Worm (Caenorhabditis elegans) whole organism, young adult: ENCODE results near the gene R10E4.7.

Experiments
- B0261.1 ChIP-seq: sonication (generic microtip); optimal IDR thresholded peaks from 2 replicates; lab custom pipeline; 2016; ENCODE audit warnings: mild to moderate bottlenecking, missing genetic modification characterization, moderate library complexity, missing compliant biosample characterization
- B0336.3 ChIP-seq: fragments of 200-800 bp; sonication (Bioruptor generic); IDR thresholded peaks from 2 replicates; pipeline ENCODE4 v1.3.6; 2022; ENCODE audit warnings: missing genetic modification characterization, missing compliant biosample characterization
- C06A6.2 ChIP-seq: fragments of 200-800 bp; sonication (Bioruptor generic); conservative IDR thresholded peaks from 2 replicates; pipeline ENCODE4 v1.3.6; 2022; ENCODE audit warnings: missing genetic modification characterization, missing compliant biosample characterization
- D2030.7 ChIP-seq: fragments of 200-800 bp; sonication (Bioruptor generic); IDR thresholded peaks from 2 replicates; pipeline ENCODE4 v1.3.6; 2022; ENCODE audit warnings: missing genetic modification reagents, missing genetic modification characterization, missing compliant biosample characterization
- F23B12.7 ChIP-seq: sonication (generic microtip); optimal IDR thresholded peaks from 2 replicates; lab custom pipeline; 2017; ENCODE audit warnings: missing genetic modification characterization, mild to moderate bottlenecking, missing compliant biosample characterization, antibody characterized with exemption, moderate library complexity; ENCODE audit not compliant: insufficient read depth
- F33H1.4 ChIP-seq: fragments of 200-800 bp; sonication (Bioruptor generic); IDR thresholded peaks from 2 replicates; pipeline ENCODE4 v1.3.6; 2022; ENCODE audit warnings: missing genetic modification reagents, missing genetic modification characterization, missing compliant biosample characterization
- F52B5.7 ChIP-seq: sonication (generic microtip); optimal IDR thresholded peaks from 2 replicates; lab custom pipeline; 2016; ENCODE audit warnings: mild to moderate bottlenecking, missing genetic modification characterization, missing compliant biosample characterization
- F57A8.1 ChIP-seq: fragments of 200-800 bp; sonication (Bioruptor generic); optimal IDR thresholded peaks from 2 replicates; lab custom pipeline; 2018; ENCODE audit warnings: mild to moderate bottlenecking, missing genetic modification characterization, moderate library complexity, missing compliant biosample characterization
- akir-1 ChIP-seq: fragments of 200-800 bp; sonication (Bioruptor generic); optimal IDR thresholded peaks from 2 replicates; lab custom pipeline; 2018; ENCODE audit warnings: mild to moderate bottlenecking, missing genetic modification characterization, moderate library complexity, missing compliant biosample characterization
- attf-5 ChIP-seq: fragments of 200-800 bp; sonication (Bioruptor generic); optimal IDR thresholded peaks from 2 replicates; lab custom pipeline; 2018; ENCODE audit warnings: mild to moderate bottlenecking, missing genetic modification characterization, missing compliant biosample characterization
- cebp-1 ChIP-seq, 2 experiments: fragments of 200-800 bp in 1 of 2; sonication (Bioruptor generic) in 1 of 2; sonication (generic microtip) in 1 of 2; IDR thresholded peaks in 1 of 2; optimal IDR thresholded peaks in 1 of 2; 2 replicates each; pipeline versions ENCODE4 v1.3.6 to Lab custom; 2017 to 2022; ENCODE audit warnings: missing compliant biosample characterization in 2 of 2, missing genetic modification characterization in 2 of 2, mild to moderate bottlenecking in 1 of 2, missing genetic modification reagents in 1 of 2, moderate library complexity in 1 of 2
- ceh-40 ChIP-seq: fragments of 200-800 bp; sonication (Bioruptor generic); IDR thresholded peaks from 2 replicates; pipeline ENCODE4 v1.3.6; 2022; ENCODE audit warnings: missing genetic modification characterization, missing compliant biosample characterization
- ceh-58 ChIP-seq: fragments of 200-800 bp; sonication (Bioruptor generic); IDR thresholded peaks from 2 replicates; pipeline ENCODE4 v1.3.6; 2022; ENCODE audit warnings: missing genetic modification characterization, missing compliant biosample characterization
- dox-1 ChIP-seq: fragments of 200-800 bp; sonication (Bioruptor generic); IDR thresholded peaks from 2 replicates; pipeline ENCODE4 v1.3.6; 2022; ENCODE audit warnings: missing genetic modification reagents, missing genetic modification characterization, missing compliant biosample characterization
- dpl-1 ChIP-seq: fragments of 150-350 bp; optimal IDR thresholded peaks from 2 replicates; lab custom pipeline; 2014; ENCODE audit warnings: missing biosample characterization, missing genetic modification reagents, missing genetic modification characterization
- ets-4 ChIP-seq: fragments of 200-800 bp; sonication (Bioruptor generic); optimal IDR thresholded peaks from 2 replicates; lab custom pipeline; 2018; ENCODE audit warnings: mild to moderate bottlenecking, missing genetic modification characterization, missing compliant biosample characterization
- hmg-1.2 ChIP-seq: fragments of 200-800 bp; sonication (Bioruptor generic); IDR thresholded peaks from 2 replicates; pipeline ENCODE4 v1.3.6; 2022; ENCODE audit warnings: missing genetic modification reagents, missing genetic modification characterization, missing compliant biosample characterization
- lin-35 ChIP-seq, 3 experiments: fragments of 150-350 bp in 2 of 3; sonication (generic microtip) in 1 of 3; optimal IDR thresholded peaks; 2 replicates each; lab custom pipeline; 2014 to 2018; ENCODE audit warnings: missing biosample characterization in 3 of 3, missing genetic modification characterization in 3 of 3, missing genetic modification reagents in 3 of 3
- lin-40 ChIP-seq: sonication (generic microtip); optimal IDR thresholded peaks from 2 replicates; lab custom pipeline; 2016; ENCODE audit warnings: missing genetic modification characterization, mild to moderate bottlenecking, missing compliant biosample characterization, missing genotype, missing genetic modification reagents
- lin-54 ChIP-seq: fragments of 200-800 bp; sonication (Bioruptor generic); optimal IDR thresholded peaks from 2 replicates; lab custom pipeline; 2018; ENCODE audit warnings: mild to moderate bottlenecking, missing genetic modification characterization, missing compliant biosample characterization
- lsl-1 ChIP-seq: fragments of 200-800 bp; sonication (Bioruptor generic); optimal IDR thresholded peaks from 2 replicates; lab custom pipeline; 2018; ENCODE audit warnings: mild to moderate bottlenecking, missing genetic modification characterization, moderate library complexity, missing compliant biosample characterization
- lsy-27 ChIP-seq: sonication (generic microtip); optimal IDR thresholded peaks from 2 replicates; lab custom pipeline; 2017; ENCODE audit warnings: missing genetic modification characterization, mild to moderate bottlenecking, missing compliant biosample characterization, antibody characterized with exemption, missing genotype, borderline replicate concordance; ENCODE audit not compliant: insufficient read depth
- madf-6 ChIP-seq: fragments of 200-800 bp; sonication (Bioruptor generic); IDR thresholded peaks from 2 replicates; pipeline ENCODE4 v1.3.6; 2022; ENCODE audit warnings: missing genetic modification reagents, missing genetic modification characterization, missing compliant biosample characterization
- mcd-1 ChIP-seq: fragments of 200-800 bp; sonication (Bioruptor generic); IDR thresholded peaks from 2 replicates; pipeline ENCODE4 v1.3.6; 2022; ENCODE audit warnings: missing genetic modification reagents, missing genetic modification characterization, missing compliant biosample characterization
- nfyb-1 ChIP-seq: fragments of 200-800 bp; sonication (Bioruptor generic); IDR thresholded peaks from 2 replicates; pipeline ENCODE4 v1.3.6; 2022; ENCODE audit warnings: missing genetic modification reagents, missing genetic modification characterization, missing compliant biosample characterization
- nhr-179 ChIP-seq: sonication (generic microtip); optimal IDR thresholded peaks from 2 replicates; lab custom pipeline; 2016; ENCODE audit warnings: mild to moderate bottlenecking, missing genetic modification characterization, missing compliant biosample characterization
- nhr-80 ChIP-seq: sonication (generic microtip); optimal IDR thresholded peaks from 2 replicates; lab custom pipeline; 2016; ENCODE audit warnings: missing genetic modification characterization, missing compliant biosample characterization
- pbrm-1 ChIP-seq: fragments of 200-800 bp; sonication (Bioruptor generic); IDR thresholded peaks from 2 replicates; pipeline ENCODE4 v1.3.6; 2022; ENCODE audit warnings: missing genetic modification reagents, missing genetic modification characterization, missing compliant biosample characterization
- rcor-1 ChIP-seq: fragments of 200-800 bp; sonication (Bioruptor generic); IDR thresholded peaks from 2 replicates; pipeline ENCODE4 v1.3.6; 2022; ENCODE audit warnings: missing genetic modification reagents, missing genetic modification characterization, missing compliant biosample characterization
- repo-1 ChIP-seq: sonication (generic microtip); optimal IDR thresholded peaks from 2 replicates; lab custom pipeline; 2017; ENCODE audit warnings: mild to moderate bottlenecking, missing genetic modification characterization, missing compliant biosample characterization
- snpc-4 ChIP-seq, 5 experiments: fragments of 150-350 bp in 1 of 5; sonication (generic microtip) in 4 of 5; optimal IDR thresholded peaks; 2 replicates each; lab custom pipeline; 2014 to 2018; ENCODE audit warnings: missing genetic modification characterization in 5 of 5, missing biosample characterization in 3 of 5, antibody characterized with exemption in 2 of 5, mild to moderate bottlenecking in 2 of 5, missing compliant biosample characterization in 2 of 5, missing genotype in 2 of 5, moderate library complexity in 2 of 5, missing genetic modification reagents in 1 of 5
- tbp1 ChIP-seq: fragments of 200-800 bp; sonication (Bioruptor generic); optimal IDR thresholded peaks from 2 replicates; lab custom pipeline; 2018; ENCODE audit warnings: mild to moderate bottlenecking, missing genetic modification characterization, missing compliant biosample characterization
- zim-3 ChIP-seq: sonication (generic microtip); optimal IDR thresholded peaks from 2 replicates; lab custom pipeline; 2017; ENCODE audit warnings: mild to moderate bottlenecking, missing genetic modification characterization, moderate library complexity, missing compliant biosample characterization
- ztf-18 ChIP-seq: sonication (generic microtip); optimal IDR thresholded peaks from 2 replicates; lab custom pipeline; 2016; ENCODE audit warnings: missing genotype, mild to moderate bottlenecking, missing genetic modification characterization, missing compliant biosample characterization
- ztf-6 ChIP-seq: fragments of 200-800 bp; sonication (Bioruptor generic); IDR thresholded peaks from 2 replicates; pipeline ENCODE4 v1.3.6; 2022; ENCODE audit warnings: missing genetic modification reagents, missing genetic modification characterization, missing compliant biosample characterization

R10E4.7 gene

DNA sequence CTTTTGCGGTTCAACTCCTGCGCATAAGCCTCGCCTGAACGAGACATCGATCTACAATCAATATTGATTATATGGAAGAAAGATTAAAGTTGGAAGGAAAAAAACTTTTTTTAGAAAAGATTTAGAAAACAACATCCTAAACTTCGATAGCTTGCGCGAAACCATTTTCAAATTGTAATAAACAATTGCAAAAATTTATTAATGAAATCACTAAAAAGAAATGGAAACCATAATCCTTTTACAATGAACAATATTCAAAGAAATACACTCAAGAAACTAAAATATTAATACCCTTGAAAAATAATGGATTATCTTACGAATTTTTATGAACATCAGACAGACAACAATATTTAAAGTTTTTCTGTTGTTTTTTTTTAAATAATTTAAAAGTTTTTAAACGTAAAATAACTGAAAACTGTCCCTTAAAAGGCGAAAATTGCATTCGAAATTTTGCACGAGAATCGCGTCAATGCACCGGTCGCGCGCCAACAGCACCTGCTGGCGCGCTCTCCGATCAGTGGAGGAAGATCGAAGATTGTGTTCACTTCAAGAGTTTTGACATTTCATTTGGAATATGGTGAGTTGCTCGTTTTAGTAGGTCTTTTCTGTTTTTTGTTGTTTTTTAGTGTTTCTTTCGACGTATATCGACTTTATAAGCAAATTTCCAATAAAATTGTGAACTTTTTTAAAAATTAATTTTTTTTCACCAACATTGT is 25.2 kb upstream of the R10E4.7 start, which contains the start of the genes sftb-1 and R10E4.1:
sftb-1 (minus strand) TSS at position 51 of the 716 bp plus-strand sequence.
R10E4.1 (plus strand) TSS at position 524 of the 716 bp plus-strand sequence.
- no peak for TF ChIP-seq ets-4 (GFP tag; lab: Kevin White, UChicago)
- 0 out of 2 replicates have a peak, but pooled peaks have one; percentile 29 for TF ChIP-seq C06A6.2
- TF ChIP-seq repo-1 (tag; lab: Kevin White, UChicago): peak; percentile 15
- TF ChIP-seq F57A8.1 (GFP tag; lab: Kevin White, UChicago): no peak
- TF ChIP-seq nhr-80 (tag; lab: Kevin White, UChicago): peak; percentile 23
- peak; percentile 31 for TF ChIP-seq lsl-1 (GFP tag; lab: Kevin White, UChicago)
- peak; percentile 41; the same call in 1 of the 2 replicates for TF ChIP-seq B0336.3 (GFP tag; lab: Robert Waterston, UW)
- no peak for TF ChIP-seq ceh-58 (GFP tag; lab: Robert Waterston, UW)
- peak; percentile 14 for TF ChIP-seq snpc-4 (GFP tag; optimal IDR thresholded peaks at IDR 0.05; lab: Kevin White, UChicago)
- peak in 3 of 4 experiments; percentile 24 to 40 (median 37) for TF ChIP-seq snpc-4 (tag; optimal IDR thresholded peaks at IDR 0.05; lab: Kevin White, UChicago)
- no peak for TF ChIP-seq akir-1
- peak; percentile 40; the same call in 1 of the 2 replicates for TF ChIP-seq rcor-1 (GFP tag; lab: Robert Waterston, UW)
- TF ChIP-seq ztf-6: no peak
- TF ChIP-seq mcd-1 (GFP tag; lab: Robert Waterston, UW): peak; percentile 75
- TF ChIP-seq tbp1 (GFP tag; lab: Kevin White, UChicago): peak; percentile 39
- peak; percentile 44 for TF ChIP-seq dpl-1
- 0 out of 2 replicates have a peak, but pooled peaks have one; percentile 21 for TF ChIP-seq nfyb-1 (GFP tag; lab: Robert Waterston, UW)
- TF ChIP-seq cebp-1 (GFP tag; IDR thresholded peaks at IDR 0.05; lab: Robert Waterston, UW): no peak
- peak; percentile 61 for TF ChIP-seq cebp-1 (tag; optimal IDR thresholded peaks at IDR 0.05; lab: Kevin White, UChicago)
- no peak for TF ChIP-seq nhr-179 (tag; lab: Kevin White, UChicago)
- peak; percentile 59 for TF ChIP-seq lin-54
- no peak for TF ChIP-seq ceh-40 (GFP tag; lab: Robert Waterston, UW)
- TF ChIP-seq F52B5.7 (tag; lab: Kevin White, UChicago): no peak
- TF ChIP-seq hmg-1.2 (GFP tag; lab: Robert Waterston, UW): 0 out of 2 replicates have a peak, but pooled peaks have one; percentile 13
- no peak for TF ChIP-seq B0261.1 (tag; lab: Kevin White, UChicago)
- TF ChIP-seq lin-40 (tag; lab: Kevin White, UChicago): peak; percentile 64
- peak; percentile 94 for TF ChIP-seq ztf-18 (tag; lab: Kevin White, UChicago)
- peak; percentile 55; the same call in 1 of the 2 replicates for TF ChIP-seq pbrm-1 (GFP tag; lab: Robert Waterston, UW)
- peak; percentile 38 for TF ChIP-seq F33H1.4
- peak; percentile 63 for TF ChIP-seq madf-6 (GFP tag; lab: Robert Waterston, UW)
- 0 out of 2 replicates have a peak, but pooled peaks have one; percentile 12 for TF ChIP-seq D2030.7 (GFP tag; lab: Robert Waterston, UW)
- TF ChIP-seq zim-3 (tag; lab: Kevin White, UChicago): no peak
- peak in 1 of 3 experiments; percentile 66 for TF ChIP-seq lin-35 (GFP tag; optimal IDR thresholded peaks at IDR 0.05; lab: Kevin White, UChicago)
- peak; percentile 74 for TF ChIP-seq dox-1 (GFP tag; lab: Robert Waterston, UW)
- peak; percentile 27 for TF ChIP-seq F23B12.7 (tag; lab: Kevin White, UChicago)
- peak; percentile 36 for TF ChIP-seq attf-5 (GFP tag; lab: Kevin White, UChicago)
- peak; percentile 5 for TF ChIP-seq lsy-27 (tag; lab: Kevin White, UChicago)
